Fruit fly (Drosophila melanogaster): ENCODE results near the gene CG13318.

The CG13318 gene

DNA sequence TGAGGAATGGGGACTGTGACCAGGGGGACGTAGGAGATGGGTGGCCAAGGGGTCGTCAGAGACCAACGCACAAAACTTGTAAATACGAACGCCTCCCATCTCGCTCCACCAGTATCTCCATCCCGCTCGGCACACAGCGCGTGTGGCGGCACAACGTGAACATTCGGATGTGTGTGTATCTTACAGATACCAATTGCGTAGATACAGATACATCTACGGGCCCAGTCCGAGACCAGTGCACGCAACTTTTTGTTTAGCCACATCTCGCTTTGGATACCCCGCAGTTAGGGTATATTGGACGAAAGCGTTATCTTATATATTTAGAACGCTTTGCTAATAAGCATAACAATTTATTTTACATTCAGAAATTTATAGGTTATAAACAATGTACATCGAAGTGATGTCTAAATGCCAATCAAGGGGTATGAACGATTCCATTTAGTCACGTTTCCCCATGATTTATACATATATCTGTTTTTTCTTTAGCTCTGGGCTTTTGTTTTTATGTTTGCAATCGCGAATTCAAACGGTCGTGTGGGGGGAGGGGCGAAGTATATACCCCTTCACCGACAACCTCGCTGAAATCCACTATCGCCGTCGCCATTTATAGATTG is 38.9 kb upstream of the CG13318 start (continued):
- TF ChIP-seq nerfin-2 (GFP tag; IDR thresholded peaks at IDR 0.05; ENCODE audit: partially characterized antibody) = no peak; the same call in 1 of the 2 replicates
- TF ChIP-seq stwl (tag; optimal IDR thresholded peaks at IDR 0.05) = peak; percentile 61
- TF ChIP-seq slbo (GFP tag; IDR thresholded peaks at IDR 0.05) = peak; percentile 99
- peak; percentile 98 for TF ChIP-seq CG14667 (GFP tag; IDR thresholded peaks at IDR 0.05)
- TF ChIP-seq CG4820 (GFP tag; optimal IDR thresholded peaks at IDR 0.05) = peak; percentile 98
- TF ChIP-seq tin (GFP tag; optimal IDR thresholded peaks at IDR 0.05) = peak; percentile 99
- TF ChIP-seq CG10959 (GFP tag; IDR thresholded peaks at IDR 0.05) = peak; percentile 96
- TF ChIP-seq cg (GFP tag; optimal IDR thresholded peaks at IDR 0.05) = peak; percentile 84
- TF ChIP-seq Fer2 (tag; optimal IDR thresholded peaks at IDR 0.05) = peak; percentile 98
- peak; percentile 99 for TF ChIP-seq Drgx (GFP tag; IDR thresholded peaks at IDR 0.05)
- peak; percentile 96 for TF ChIP-seq zen (tag; optimal IDR thresholded peaks at IDR 0.05)
- TF ChIP-seq NK7.1 (GFP tag; optimal IDR thresholded peaks at IDR 0.05) = peak; percentile 99
- peak; percentile 100 for TF ChIP-seq sens (GFP tag)
- peak; percentile 96 for TF ChIP-seq CG17612 (GFP tag; IDR thresholded peaks at IDR 0.05)
- TF ChIP-seq CG2120 (GFP tag; optimal IDR thresholded peaks at IDR 0.05) = peak; percentile 100
- TF ChIP-seq CG2875 (GFP tag; optimal IDR thresholded peaks at IDR 0.05) = peak; percentile 98
- TF ChIP-seq Sry-δ (GFP tag; optimal IDR thresholded peaks at IDR 0.05) = peak; percentile 78
- peak; percentile 99 for TF ChIP-seq CG34376 (GFP tag; optimal IDR thresholded peaks at IDR 0.05)
- TF ChIP-seq Dip2 (GFP tag; IDR thresholded peaks at IDR 0.05) = peak; percentile 77; the same call in 1 of the 2 replicates
- TF ChIP-seq Lhr (GFP tag; optimal IDR thresholded peaks at IDR 0.05) = peak; percentile 92
- TF ChIP-seq run (tag; optimal IDR thresholded peaks at IDR 0.05) = peak; percentile 98
- TF ChIP-seq btn (GFP tag; optimal IDR thresholded peaks at IDR 0.05) = peak; percentile 97
- peak; percentile 95 for TF ChIP-seq twi (tag; optimal IDR thresholded peaks at IDR 0.05)
- peak; percentile 98 for TF ChIP-seq grau (tag; optimal IDR thresholded peaks at IDR 0.05)
- peak; percentile 99 for TF ChIP-seq CG9727 (GFP tag; optimal IDR thresholded peaks at IDR 0.05)
- peak; percentile 99 for TF ChIP-seq CG12659 (GFP tag; optimal IDR thresholded peaks at IDR 0.05)
- TF ChIP-seq Blimp-1 (GFP tag; optimal IDR thresholded peaks at IDR 0.05) = peak; percentile 97
- TF ChIP-seq dan (GFP tag; IDR thresholded peaks at IDR 0.05) = no peak
- peak; percentile 96 for TF ChIP-seq B-H2 (GFP tag; optimal IDR thresholded peaks at IDR 0.05)
- no peak; the same call in 1 of the 2 replicates for TF ChIP-seq Dref (GFP tag; IDR thresholded peaks at IDR 0.05)
- TF ChIP-seq grn (GFP tag; optimal IDR thresholded peaks at IDR 0.05) = peak; percentile 86
- TF ChIP-seq klu (GFP tag; IDR thresholded peaks at IDR 0.05) = peak; percentile 97
- no peak for TF ChIP-seq Tbp (GFP tag; optimal IDR thresholded peaks at IDR 0.05)
- TF ChIP-seq nau (GFP tag; optimal IDR thresholded peaks at IDR 0.05) = peak; percentile 99
- TF ChIP-seq H2.0 (GFP tag; IDR thresholded peaks at IDR 0.05) = peak; percentile 99
- TF ChIP-seq CG17385 (GFP tag; optimal IDR thresholded peaks at IDR 0.05) = peak; percentile 98
- TF ChIP-seq CG4360 (GFP tag; IDR thresholded peaks at IDR 0.05) = peak; percentile 80
- TF ChIP-seq aop (GFP tag; IDR thresholded peaks at IDR 0.05) = peak; percentile 92
- TF ChIP-seq dmrt99B (tag; optimal IDR thresholded peaks at IDR 0.05) = peak; percentile 100
- TF ChIP-seq pnt (GFP tag; optimal IDR thresholded peaks at IDR 0.05) = peak; percentile 99
- TF ChIP-seq bab2 (GFP tag; optimal IDR thresholded peaks at IDR 0.05) = peak; percentile 99
- TF ChIP-seq zfh2 (GFP tag; optimal IDR thresholded peaks at IDR 0.05) = peak; percentile 99
- TF ChIP-seq Optix (GFP tag; IDR thresholded peaks at IDR 0.05) = peak; percentile 97
- peak; percentile 88 for TF ChIP-seq Deaf1 (tag; optimal IDR thresholded peaks at IDR 0.05)
- peak; percentile 98 to 99 for TF ChIP-seq chif (GFP tag; optimal IDR thresholded peaks at IDR 0.05)

All from whole organism, embryonic.